Worm (Caenorhabditis elegans): ENCODE measurements around the gene F20A1.2.

- TF ChIP-seq elt-3 (tag; optimal IDR thresholded peaks at IDR 0.05) = no peak
- no peak for TF ChIP-seq lin-35 (GFP tag; optimal IDR thresholded peaks at IDR 0.05)
- TF ChIP-seq pag-3 (tag; optimal IDR thresholded peaks at IDR 0.05; ENCODE audit: borderline replicate concordance, insufficient read depth) = no peak
These were observed 49.0 kb upstream of the F20A1.2 start, which contains the start of gene nhr-107 for ce11 chrV:6997041-6997552.
